Fruit fly (Drosophila melanogaster) Kc167 (cell line): Measurements from ENCODE around the gene CG7514.

Experiments used
- Myc ChIP-seq: fragments of >200 bp; optimal IDR thresholded peaks from 2 replicates; lab custom pipeline; 2017; ENCODE audit warnings: missing external identifiers
- Sin3A ChIP-seq: fragments of >200 bp; optimal IDR thresholded peaks from 2 replicates; lab custom pipeline; 2018; ENCODE audit warnings: missing external identifiers
- h ChIP-seq: fragments of >200 bp; optimal IDR thresholded peaks from 3 replicates; lab custom pipeline; 2018; ENCODE audit warnings: missing external identifiers
- insv ChIP-seq: fragments of >200 bp; optimal IDR thresholded peaks from 3 replicates; lab custom pipeline; 2018; ENCODE audit warnings: missing external identifiers
- psq ChIP-seq: fragments of >200 bp; optimal IDR thresholded peaks from 2 replicates; lab custom pipeline; 2017; ENCODE audit warnings: missing external identifiers
- ttk ChIP-seq: sonication (Bioruptor generic); optimal IDR thresholded peaks from 2 replicates; lab custom pipeline; 2017; ENCODE audit warnings: missing external identifiers

Gene CG7514

DNA sequence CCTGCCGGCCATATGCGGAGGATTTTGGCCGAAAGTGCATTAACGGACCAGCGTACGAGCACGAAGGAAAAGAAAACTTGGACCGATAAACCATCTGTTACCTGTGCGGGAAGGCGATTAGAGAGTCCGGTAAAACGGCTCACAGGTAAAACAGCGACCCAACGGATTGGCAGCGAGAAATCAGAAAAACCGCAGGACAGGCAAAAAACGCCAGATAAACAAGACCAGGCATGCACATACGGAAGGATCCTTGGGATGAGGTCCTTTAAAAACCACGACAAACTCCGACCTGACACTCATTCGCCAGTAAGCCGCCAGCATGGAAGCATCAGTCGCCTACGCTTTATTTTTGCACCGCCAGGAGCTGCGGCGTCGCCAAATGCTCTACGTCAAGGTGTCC is 11.0 kb downstream of the CG7514 start, which contains the start of gene CG34266:
TSS of gene CG34266 (plus strand) at position 301 of the 400 bp plus-strand sequence.
- TF ChIP-seq h (lab: Kevin White, UChicago), result no peak
- no peak for TF ChIP-seq Sin3A (lab: Kevin White, UChicago)
- no peak for TF ChIP-seq insv (lab: Kevin White, UChicago)

- no peak for TF ChIP-seq Sin3A (lab: Kevin White, UChicago)
- TF ChIP-seq ttk (lab: Kevin White, UChicago), result no peak
- no peak for TF ChIP-seq psq (lab: Kevin White, UChicago)
- no peak for TF ChIP-seq insv (lab: Kevin White, UChicago)
- no peak for TF ChIP-seq Myc (lab: Kevin White, UChicago)
- no peak for TF ChIP-seq h (lab: Kevin White, UChicago)
Measured at dm6 chr3L:4667289-4667688, 21.3 kb downstream of the CG7514 start, which contains the start of gene CG32236. Gene CG32236, minus strand, starts transcription at chr3L:4667389.

- TF ChIP-seq insv (lab: Kevin White, UChicago), result no peak
- TF ChIP-seq h (lab: Kevin White, UChicago), result no peak
- TF ChIP-seq Sin3A (lab: Kevin White, UChicago), result no peak
- no peak for TF ChIP-seq Myc (lab: Kevin White, UChicago)
- TF ChIP-seq psq (lab: Kevin White, UChicago), result no peak
- no peak for TF ChIP-seq ttk (lab: Kevin White, UChicago)
Measured at dm6 chr3L:4647976-4648375, 40.6 kb downstream of the CG7514 start, which contains the start of gene TTLL1B. Gene TTLL1B, plus strand, starts transcription at chr3L:4648276.
